Worm (Caenorhabditis elegans) whole organism, L4/young adult: ENCODE results near the gene cct-6.
A peak's percentile ranks its signal among the peaks of the same experiment; 100 is the strongest.

Source experiments
- W03F9.2 ChIP-seq: fragments of 150-350 bp; optimal IDR thresholded peaks from 2 replicates; lab custom pipeline; 2014; ENCODE audit warnings: missing biosample characterization, missing genetic modification characterization
- dao-5 ChIP-seq: sonication (generic microtip); optimal IDR thresholded peaks from 2 replicates; lab custom pipeline; 2016; ENCODE audit warnings: missing genotype, missing genetic modification characterization, moderate library complexity, missing compliant biosample characterization
- him-1 ChIP-seq: sonication (generic microtip); optimal IDR thresholded peaks from 2 replicates; lab custom pipeline; 2016; ENCODE audit warnings: missing genotype, missing genetic modification reagents, missing genetic modification characterization, missing compliant biosample characterization

cct-6 gene

ce11 chrIII:5813501-5813900 lies 42.0 kb downstream of the cct-6 start:
- TF ChIP-seq W03F9.2 (peak; percentile 1), him-1 (tag; lab: Kevin White, UChicago) (no peak), dao-5 (no peak)

ce11 chrIII:5812672-5813071 lies 42.8 kb downstream of the cct-6 start:
- no peak for TF ChIP-seq dao-5
- no peak for TF ChIP-seq him-1 (tag; lab: Kevin White, UChicago)
- TF ChIP-seq W03F9.2: no peak

ce11 chrIII:5811957-5812356 lies 43.5 kb downstream of the cct-6 start:
- TF ChIP-seq dao-5 (no peak), W03F9.2 (no peak), him-1 (tag; lab: Kevin White, UChicago) (no peak)

ce11 chrIII:5810012-5810411 lies 45.5 kb downstream of the cct-6 start:
- TF ChIP-seq dao-5 (no peak), W03F9.2 (no peak), him-1 (tag; lab: Kevin White, UChicago) (no peak)

ce11 chrIII:5806720-5807119 lies 48.8 kb downstream of the cct-6 start, which contains the start of gene R12B2.2:
TSS of gene R12B2.2 (plus strand) at chrIII:5807020.
- TF ChIP-seq W03F9.2: no peak
- TF ChIP-seq him-1 (tag; lab: Kevin White, UChicago): no peak
- no peak for TF ChIP-seq dao-5

- TF ChIP-seq dao-5: no peak
- TF ChIP-seq him-1 (tag; lab: Kevin White, UChicago): no peak
- no peak for TF ChIP-seq W03F9.2
These were observed 50.2 kb downstream of the cct-6 start, which contains the start of gene R12B2.3 for ce11 chrIII:5805273-5805672. TSS of gene R12B2.3 (plus strand) at chrIII:5805573.
